Worm (Caenorhabditis elegans) whole organism, mixed stage, embryonic: ENCODE measurements around the gene lite-1.

Source experiments
- bed-3 ChIP-seq: fragments of 200-800 bp; sonication (Bioruptor generic); optimal IDR thresholded peaks from 3 replicates; lab custom pipeline; 2018; ENCODE audit warnings: mild to moderate bottlenecking, missing genetic modification characterization, moderate library complexity, missing compliant biosample characterization
- ham-2 ChIP-seq: fragments of 200-800 bp; sonication (Bioruptor generic); optimal IDR thresholded peaks from 2 replicates; lab custom pipeline; 2018; ENCODE audit warnings: mild to moderate bottlenecking, missing genetic modification characterization, missing compliant biosample characterization
- lin-13 ChIP-seq: fragments of 150-350 bp; optimal IDR thresholded peaks from 2 replicates; lab custom pipeline; 2014; ENCODE audit warnings: missing biosample characterization, missing genetic modification characterization
- lin-32 ChIP-seq: fragments of 200-800 bp; sonication (Bioruptor generic); optimal IDR thresholded peaks from 2 replicates; lab custom pipeline; 2018; ENCODE audit warnings: mild to moderate bottlenecking, missing genetic modification characterization, missing compliant biosample characterization
- lsy-2 ChIP-seq: fragments of 150-350 bp; optimal IDR thresholded peaks from 2 replicates; lab custom pipeline; 2014; ENCODE audit warnings: missing biosample characterization, missing genetic modification characterization
- nhr-237 ChIP-seq: fragments of 150-350 bp; optimal IDR thresholded peaks from 2 replicates; lab custom pipeline; 2014; ENCODE audit warnings: missing biosample characterization, missing genetic modification characterization
- snpc-4 ChIP-seq: fragments of 150-350 bp; optimal IDR thresholded peaks from 2 replicates; lab custom pipeline; 2014; ENCODE audit warnings: missing biosample characterization, missing genetic modification characterization
- unc-39 ChIP-seq: fragments of 150-350 bp; optimal IDR thresholded peaks from 2 replicates; lab custom pipeline; 2014; ENCODE audit warnings: missing biosample characterization, missing genetic modification characterization
- unc-62 ChIP-seq: fragments of 150-350 bp; optimal IDR thresholded peaks from 2 replicates; lab custom pipeline; 2014; ENCODE audit warnings: missing biosample characterization, missing genetic modification reagents, missing genetic modification characterization
- zip-8 ChIP-seq: fragments of 150-350 bp; optimal IDR thresholded peaks from 2 replicates; lab custom pipeline; 2014; ENCODE audit warnings: missing biosample characterization, missing genetic modification characterization
- ztf-11 ChIP-seq: fragments of 150-350 bp; optimal IDR thresholded peaks from 2 replicates; lab custom pipeline; 2014; ENCODE audit warnings: missing biosample characterization, missing genetic modification characterization

DNA sequence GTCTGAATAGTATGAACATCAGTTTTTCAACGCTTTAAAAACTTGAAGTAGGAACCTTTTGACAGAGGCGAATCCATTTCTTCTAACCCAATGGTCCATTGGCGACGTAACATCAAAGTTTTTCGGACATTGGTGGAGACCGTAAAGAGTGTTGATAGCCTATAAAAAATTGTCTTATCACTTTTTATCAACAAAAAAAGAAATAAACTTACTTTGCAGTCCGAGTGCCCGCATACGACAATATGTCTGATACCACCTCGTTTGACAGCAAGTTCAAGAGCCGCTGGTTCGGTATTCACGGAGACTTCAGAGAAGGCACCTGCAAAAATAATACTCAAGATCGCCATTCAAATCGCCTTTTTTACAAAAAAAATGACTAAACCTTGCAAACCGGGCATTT lies 27.3 kb downstream of the lite-1 start:
- TF ChIP-seq zip-8 (tag; lab: Kevin White, UChicago) = no peak
- TF ChIP-seq ham-2 (GFP tag; lab: Kevin White, UChicago) = no peak
- no peak for TF ChIP-seq nhr-237 (tag; lab: Kevin White, UChicago)
- TF ChIP-seq snpc-4 (tag; lab: Kevin White, UChicago) = no peak
- no peak for TF ChIP-seq lsy-2 (tag; lab: Kevin White, UChicago)
- TF ChIP-seq unc-39 (tag; lab: Kevin White, UChicago) = no peak
- no peak for TF ChIP-seq lin-13 (tag; lab: Kevin White, UChicago)
- no peak for TF ChIP-seq unc-62 (GFP tag; lab: Kevin White, UChicago)
- TF ChIP-seq lin-32 (GFP tag; lab: Kevin White, UChicago) = no peak
- TF ChIP-seq ztf-11 (tag; lab: Kevin White, UChicago) = no peak
- no peak for TF ChIP-seq bed-3
